Fruit fly (Drosophila melanogaster) whole organism, embryonic: Measurements from ENCODE around the gene CG32102.
A peak's percentile ranks its signal among the peaks of the same experiment; 100 is the strongest.

Source experiments
- ATbp ChIP-seq: fragments of 200-800 bp; sonication (Bioruptor generic); optimal IDR thresholded peaks from 2 replicates; lab custom pipeline; 2017; ENCODE audit warnings: missing biosample characterization, mild to moderate bottlenecking, missing genetic modification characterization, missing genetic modification reagents
- Aef1 ChIP-seq: fragments of 200-800 bp; sonication (Bioruptor generic); IDR thresholded peaks from 3 replicates; pipeline ENCODE4 v1.3.6; 2022; ENCODE audit warnings: missing biosample characterization, missing genetic modification characterization
- Blimp-1 ChIP-seq: fragments of 200-800 bp; sonication (Bioruptor generic); optimal IDR thresholded peaks from 3 replicates; lab custom pipeline; 2018; ENCODE audit warnings: missing biosample characterization, missing genetic modification characterization, mild to moderate bottlenecking, moderate library complexity, missing genetic modification reagents
- CG1024 ChIP-seq: fragments of 200-800 bp; sonication (Bioruptor generic); IDR thresholded peaks from 2 replicates; pipeline ENCODE4 v1.3.6; 2022; ENCODE audit warnings: missing biosample characterization, missing genetic modification characterization
- CG10654 ChIP-seq: fragments of 200-800 bp; sonication (Bioruptor generic); optimal IDR thresholded peaks from 2 replicates; lab custom pipeline; 2016; ENCODE audit warnings: missing biosample characterization, missing genetic modification characterization
- CG12071 ChIP-seq: fragments of 200-800 bp; sonication (Bioruptor generic); optimal IDR thresholded peaks from 3 replicates; lab custom pipeline; 2018; ENCODE audit warnings: missing biosample characterization, mild to moderate bottlenecking, missing genetic modification characterization
- CG12219 ChIP-seq: fragments of 200-800 bp; sonication (Bioruptor generic); optimal IDR thresholded peaks from 3 replicates; lab custom pipeline; 2018; ENCODE audit warnings: missing biosample characterization, mild to moderate bottlenecking, missing genetic modification characterization
- CG13123 ChIP-seq: fragments of 200-800 bp; sonication (Bioruptor generic); optimal IDR thresholded peaks from 2 replicates; lab custom pipeline; 2016; ENCODE audit warnings: missing biosample characterization, missing genetic modification characterization
- CG14667 ChIP-seq: fragments of 200-800 bp; sonication (Bioruptor generic); IDR thresholded peaks from 2 replicates; pipeline ENCODE4 v1.3.6; 2022; ENCODE audit warnings: missing biosample characterization, missing genetic modification characterization
- CG1529 ChIP-seq: fragments of 200-800 bp; sonication (Bioruptor generic); optimal IDR thresholded peaks from 3 replicates; lab custom pipeline; 2018; ENCODE audit warnings: missing biosample characterization, missing genetic modification characterization
- CG16813 ChIP-seq: fragments of 200-800 bp; sonication (Bioruptor generic); IDR thresholded peaks from 3 replicates; pipeline ENCODE4 v1.3.6; 2022; ENCODE audit warnings: missing biosample characterization, missing genetic modification characterization; ENCODE audit not compliant: partially characterized antibody
- CG17359 ChIP-seq: fragments of 200-800 bp; sonication (Bioruptor generic); optimal IDR thresholded peaks from 3 replicates; lab custom pipeline; 2018; ENCODE audit warnings: missing biosample characterization, mild to moderate bottlenecking, missing genetic modification characterization, moderate library complexity
- CG34376 ChIP-seq: fragments of 200-800 bp; sonication (Bioruptor generic); optimal IDR thresholded peaks from 2 replicates; lab custom pipeline; 2018; ENCODE audit warnings: missing biosample characterization, mild to moderate bottlenecking, missing genetic modification characterization
- CG4360 ChIP-seq: fragments of 200-800 bp; sonication (Bioruptor generic); IDR thresholded peaks from 2 replicates; pipeline ENCODE4 v1.3.6; 2022; ENCODE audit warnings: missing biosample characterization, missing genetic modification characterization
- CG43689 ChIP-seq: fragments of 200-800 bp; sonication (Bioruptor generic); IDR thresholded peaks from 2 replicates; pipeline ENCODE4 v1.3.6; 2022; ENCODE audit warnings: missing biosample characterization, missing genetic modification characterization
- CG4404 ChIP-seq: fragments of 200-800 bp; sonication (Bioruptor generic); IDR thresholded peaks from 2 replicates; pipeline ENCODE4 v1.3.6; 2022; ENCODE audit warnings: missing biosample characterization, missing genetic modification characterization
- CG6654 ChIP-seq: fragments of 200-800 bp; sonication (Bioruptor generic); optimal IDR thresholded peaks from 2 replicates; lab custom pipeline; 2017; ENCODE audit warnings: missing biosample characterization, mild to moderate bottlenecking, missing genetic modification characterization
- CG6854 ChIP-seq: fragments of 200-800 bp; sonication (Bioruptor generic); optimal IDR thresholded peaks from 3 replicates; lab custom pipeline; 2017; ENCODE audit warnings: missing biosample characterization, mild to moderate bottlenecking, missing genetic modification characterization
- CG8089 ChIP-seq: fragments of 200-800 bp; sonication (Bioruptor generic); optimal IDR thresholded peaks from 3 replicates; lab custom pipeline; 2016; ENCODE audit warnings: missing biosample characterization, missing genetic modification characterization
- CG8944 ChIP-seq: fragments of 200-800 bp; sonication (Bioruptor generic); optimal IDR thresholded peaks from 3 replicates; lab custom pipeline; 2016; ENCODE audit warnings: missing biosample characterization, missing genetic modification characterization
- CoRest ChIP-seq: fragments of 200-800 bp; sonication (Bioruptor generic); optimal IDR thresholded peaks from 3 replicates; lab custom pipeline; 2018; ENCODE audit warnings: missing biosample characterization, mild to moderate bottlenecking, missing genetic modification characterization, moderate library complexity
- Dad ChIP-seq: fragments of 200-800 bp; sonication (Bioruptor generic); optimal IDR thresholded peaks from 3 replicates; lab custom pipeline; 2016; ENCODE audit warnings: missing biosample characterization, missing genetic modification characterization
- Dek ChIP-seq: fragments of 200-800 bp; sonication (Bioruptor generic); optimal IDR thresholded peaks from 3 replicates; lab custom pipeline; 2019; ENCODE audit warnings: missing biosample characterization, mild to moderate bottlenecking, missing genetic modification characterization, moderate library complexity
- Dip3 ChIP-seq: fragments of 200-800 bp; sonication (Bioruptor generic); optimal IDR thresholded peaks from 3 replicates; lab custom pipeline; 2016; ENCODE audit warnings: missing biosample characterization, missing genetic modification characterization
- Drgx ChIP-seq: fragments of 200-800 bp; sonication (Bioruptor generic); IDR thresholded peaks from 2 replicates; pipeline ENCODE4 v1.3.6; 2022; ENCODE audit warnings: missing biosample characterization, missing genetic modification characterization
- Eip74EF ChIP-seq, 2 experiments: fragments of 200-800 bp in 1 of 2; fragments of >200 bp in 1 of 2; sonication (Bioruptor generic) in 1 of 2; optimal IDR thresholded peaks; 2 replicates each; lab custom pipeline; 2017 to 2019; ENCODE audit warnings: missing biosample characterization in 2 of 2, missing genetic modification characterization in 2 of 2, mild to moderate bottlenecking in 1 of 2, moderate library complexity in 1 of 2
- HmgD ChIP-seq: fragments of 200-800 bp; sonication (Bioruptor generic); optimal IDR thresholded peaks from 3 replicates; lab custom pipeline; 2016; ENCODE audit warnings: missing biosample characterization, missing genetic modification characterization
- Hr3 ChIP-seq: fragments of 200-800 bp; sonication (Bioruptor generic); optimal IDR thresholded peaks from 3 replicates; lab custom pipeline; 2016; ENCODE audit warnings: missing biosample characterization, missing genetic modification characterization
- Jarid2 ChIP-seq: fragments of 200-800 bp; sonication (Bioruptor generic); optimal IDR thresholded peaks from 3 replicates; lab custom pipeline; 2017; ENCODE audit warnings: mild to moderate bottlenecking, missing biosample characterization, missing genetic modification reagents, missing genetic modification characterization
- Lhr ChIP-seq: fragments of 200-800 bp; sonication (Bioruptor generic); optimal IDR thresholded peaks from 3 replicates; lab custom pipeline; 2017; ENCODE audit warnings: mild to moderate bottlenecking, missing biosample characterization, missing genetic modification reagents, missing genetic modification characterization
- Scr ChIP-seq: fragments of 200-800 bp; sonication (Bioruptor generic); IDR thresholded peaks from 2 replicates; pipeline ENCODE4 v1.3.6; 2022; ENCODE audit warnings: missing biosample characterization, missing genetic modification characterization; ENCODE audit not compliant: partially characterized antibody
- Spps ChIP-seq: fragments of 200-800 bp; sonication (Bioruptor generic); optimal IDR thresholded peaks from 2 replicates; lab custom pipeline; 2018; ENCODE audit warnings: missing biosample characterization, mild to moderate bottlenecking, missing genetic modification characterization
- ash1 ChIP-seq: fragments of 200-800 bp; sonication (Bioruptor generic); optimal IDR thresholded peaks from 2 replicates; lab custom pipeline; 2018; ENCODE audit warnings: missing biosample characterization, mild to moderate bottlenecking, missing genetic modification characterization
- ato ChIP-seq: fragments of 200-800 bp; sonication (Bioruptor generic); IDR thresholded peaks from 2 replicates; pipeline ENCODE4 v1.3.6; 2022; ENCODE audit warnings: missing biosample characterization, missing genetic modification characterization; ENCODE audit not compliant: partially characterized antibody
- dati ChIP-seq: fragments of 200-800 bp; sonication (Bioruptor generic); IDR thresholded peaks from 2 replicates; pipeline ENCODE4 v1.3.6; 2022; ENCODE audit warnings: missing biosample characterization, missing genetic modification characterization
- fd3F ChIP-seq: fragments of 200-800 bp; sonication (Bioruptor generic); optimal IDR thresholded peaks from 2 replicates; lab custom pipeline; 2018; ENCODE audit warnings: missing biosample characterization, mild to moderate bottlenecking, missing genetic modification characterization, moderate library complexity
- grau ChIP-seq: fragments of 200-800 bp; optimal IDR thresholded peaks from 3 replicates; lab custom pipeline; 2019; ENCODE audit warnings: missing biosample characterization, mild to moderate bottlenecking, missing genetic modification characterization, moderate library complexity
- nau ChIP-seq: fragments of 200-800 bp; sonication (Bioruptor generic); optimal IDR thresholded peaks from 3 replicates; lab custom pipeline; 2017; ENCODE audit warnings: missing biosample characterization, mild to moderate bottlenecking, missing genetic modification characterization, missing genetic modification reagents
- nerfin-1 ChIP-seq: fragments of 200-800 bp; sonication (Bioruptor generic); optimal IDR thresholded peaks from 3 replicates; lab custom pipeline; 2019; ENCODE audit warnings: missing biosample characterization, mild to moderate bottlenecking, missing genetic modification characterization, moderate library complexity
- peb ChIP-seq: fragments of 200-800 bp; sonication (Bioruptor generic); IDR thresholded peaks from 2 replicates; pipeline ENCODE4 v1.3.6; 2022; ENCODE audit warnings: missing biosample characterization, missing genetic modification characterization
- psq ChIP-seq: fragments of 200-800 bp; sonication (Bioruptor generic); optimal IDR thresholded peaks from 2 replicates; lab custom pipeline; 2017; ENCODE audit warnings: missing biosample characterization, missing genetic modification characterization
- salm ChIP-seq: fragments of 200-800 bp; sonication (Bioruptor generic); optimal IDR thresholded peaks from 2 replicates; lab custom pipeline; 2018; ENCODE audit warnings: missing biosample characterization, mild to moderate bottlenecking, missing genetic modification characterization
- sob ChIP-seq: fragments of 200-800 bp; sonication (Bioruptor generic); IDR thresholded peaks from 2 replicates; pipeline ENCODE4 v1.3.6; 2022; ENCODE audit warnings: missing biosample characterization, missing genetic modification characterization
- stc ChIP-seq: fragments of 200-800 bp; sonication (Bioruptor generic); IDR thresholded peaks from 2 replicates; pipeline ENCODE4 v1.3.6; 2022; ENCODE audit warnings: missing biosample characterization, missing genetic modification characterization
- tll ChIP-seq, 2 experiments: fragments of 200-800 bp in 1 of 2; fragments of >200 bp in 1 of 2; sonication (Bioruptor generic) in 1 of 2; optimal IDR thresholded peaks; 2 replicates each; lab custom pipeline; 2017 to 2019; ENCODE audit warnings: missing biosample characterization in 2 of 2, missing genetic modification characterization in 2 of 2, mild to moderate bottlenecking in 1 of 2, moderate library complexity in 1 of 2
- vfl ChIP-seq: fragments of 200-800 bp; sonication (Bioruptor generic); optimal IDR thresholded peaks from 2 replicates; lab custom pipeline; 2016; ENCODE audit warnings: missing biosample characterization, missing genetic modification characterization
- wek ChIP-seq: fragments of 200-800 bp; sonication (Bioruptor generic); optimal IDR thresholded peaks from 3 replicates; lab custom pipeline; 2018; ENCODE audit warnings: missing biosample characterization, mild to moderate bottlenecking, missing genetic modification characterization, moderate library complexity
- z ChIP-seq: fragments of 200-800 bp; sonication (Bioruptor generic); IDR thresholded peaks from 3 replicates; pipeline ENCODE4 v1.3.6; 2022; ENCODE audit warnings: missing biosample characterization, missing genetic modification characterization

Gene CG32102

DNA sequence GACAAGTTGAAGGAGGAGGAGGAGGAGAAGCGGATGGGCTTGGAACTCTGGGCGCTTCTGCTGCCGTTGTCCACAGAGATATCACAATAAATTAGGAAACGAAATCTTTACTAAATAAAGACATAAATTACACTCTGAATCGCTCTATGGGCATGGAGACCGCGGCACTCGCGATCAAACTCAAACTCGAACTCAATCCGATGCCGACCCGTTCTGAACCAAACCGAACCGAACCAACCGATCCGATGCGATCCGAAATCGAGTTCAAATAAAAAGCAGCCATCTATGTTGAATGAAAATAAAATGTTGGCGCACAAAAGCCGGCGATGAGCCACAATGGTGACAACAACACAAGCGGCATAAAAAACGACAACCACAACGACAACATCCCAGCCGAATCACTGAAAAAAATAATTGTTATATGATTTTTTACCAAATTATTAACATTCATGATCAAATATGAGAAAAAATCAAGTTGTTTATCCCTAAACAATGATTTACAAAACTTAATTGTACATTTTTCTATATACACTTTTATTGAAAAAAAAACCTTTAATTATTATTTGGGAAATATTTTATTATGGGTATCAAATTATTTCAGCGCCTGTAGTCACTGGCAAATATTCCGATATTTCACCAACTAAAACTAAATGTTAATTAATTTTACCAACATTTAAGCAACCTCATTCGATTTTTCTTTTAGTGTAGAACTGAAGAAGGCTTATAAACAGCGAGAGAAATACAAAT, 12.5 kb downstream of the CG32102 start (continued):
- no peak for TF ChIP-seq fd3F (GFP tag; lab: Kevin White, UChicago)
- peak; percentile 55 for TF ChIP-seq Jarid2 (GFP tag; lab: Kevin White, UChicago)
- 0 out of 2 replicates have a peak, but pooled peaks have one; percentile 6 for TF ChIP-seq CG4360
- no peak for TF ChIP-seq Scr (GFP tag; lab: Robert Waterston, UW)
- peak; percentile 47 for TF ChIP-seq CG13123 (GFP tag; lab: Kevin White, UChicago)
- no peak for TF ChIP-seq HmgD (GFP tag; lab: Kevin White, UChicago)
- TF ChIP-seq wek = no peak
- TF ChIP-seq psq (GFP tag; lab: Kevin White, UChicago) = peak; percentile 41
- no peak; the same call in 1 of the 2 replicates for TF ChIP-seq dati (GFP tag; lab: Robert Waterston, UW)
- peak; percentile 84 for TF ChIP-seq grau (tag; lab: Kevin White, UChicago)
- TF ChIP-seq vfl (GFP tag; lab: Kevin White, UChicago) = no peak
- no peak for TF ChIP-seq CG8089 (GFP tag; lab: Kevin White, UChicago)
- TF ChIP-seq ato (GFP tag; lab: Robert Waterston, UW) = no peak
- peak; percentile 91 for TF ChIP-seq Spps (tag; lab: Kevin White, UChicago)
- TF ChIP-seq CG17359 (tag; lab: Kevin White, UChicago) = peak; percentile 82
- no peak for TF ChIP-seq CG34376 (GFP tag; lab: Kevin White, UChicago)
- 0 out of 2 replicates have a peak, but pooled peaks have one; percentile 24 for TF ChIP-seq CG14667
- no peak for TF ChIP-seq CG12071
- TF ChIP-seq ATbp (GFP tag; lab: Kevin White, UChicago) = peak; percentile 64
- TF ChIP-seq ash1 (GFP tag; lab: Kevin White, UChicago) = no peak
- 0 out of 2 replicates have a peak, but pooled peaks have one; percentile 53 for TF ChIP-seq CG1024 (GFP tag; lab: Robert Waterston, UW)
- TF ChIP-seq Aef1 = peak; percentile 28; the same call in 2 of the 3 replicates
- TF ChIP-seq CG16813 (GFP tag; lab: Robert Waterston, UW) = no peak
- TF ChIP-seq stc = no peak
- TF ChIP-seq peb (GFP tag; lab: Robert Waterston, UW) = 0 out of 2 replicates have a peak, but pooled peaks have one; percentile 33
- peak; percentile 26 for TF ChIP-seq CG6654
- TF ChIP-seq CG6854 = peak; percentile 51
- TF ChIP-seq CG12219 (GFP tag; lab: Kevin White, UChicago) = peak; percentile 48
- TF ChIP-seq nerfin-1 = peak; percentile 88
- TF ChIP-seq Lhr (GFP tag; lab: Kevin White, UChicago) = peak; percentile 63
- no peak for TF ChIP-seq Dad (GFP tag; lab: Kevin White, UChicago)
- TF ChIP-seq Drgx (GFP tag; lab: Robert Waterston, UW) = no peak
- peak; percentile 14 for TF ChIP-seq CG8944 (GFP tag; lab: Kevin White, UChicago)
- peak; percentile 39 for TF ChIP-seq CG10654
- TF ChIP-seq Hr3 (GFP tag; lab: Kevin White, UChicago) = peak; percentile 78
- TF ChIP-seq Dip3 (GFP tag; lab: Kevin White, UChicago) = no peak
- TF ChIP-seq Blimp-1 (GFP tag; lab: Kevin White, UChicago) = peak; percentile 88
- peak; percentile 48 for TF ChIP-seq Dek
- peak in 1 of 2 experiments; percentile 8 for TF ChIP-seq tll (GFP tag; optimal IDR thresholded peaks at IDR 0.05; lab: Kevin White, UChicago)
- TF ChIP-seq CG1529 (GFP tag; lab: Kevin White, UChicago) = peak; percentile 77
- TF ChIP-seq sob (GFP tag; lab: Robert Waterston, UW) = no peak; the same call in 1 of the 2 replicates
- no peak for TF ChIP-seq nau
- peak; percentile 92 for TF ChIP-seq CoRest (tag; lab: Kevin White, UChicago)
- peak in 1 of 2 experiments; percentile 87 for TF ChIP-seq Eip74EF (GFP tag; optimal IDR thresholded peaks at IDR 0.05; lab: Kevin White, UChicago)
- TF ChIP-seq z (GFP tag; lab: Robert Waterston, UW) = peak; percentile 62; the same call in 1 of the 3 replicates
- peak; percentile 78 for TF ChIP-seq salm (tag; lab: Kevin White, UChicago)
- TF ChIP-seq CG43689 = no peak
- peak; percentile 64 for TF ChIP-seq CG4404 (GFP tag; lab: Robert Waterston, UW)
